Fruit fly (Drosophila melanogaster) whole organism, prepupa: Measurements from ENCODE around the gene CG3123.
A peak's percentile ranks its signal among the peaks of the same experiment; 100 is the strongest.

Experiments used
- CG6276 ChIP-seq: fragments of 200-800 bp; sonication (Bioruptor generic); optimal IDR thresholded peaks from 2 replicates; lab custom pipeline; 2017; ENCODE audit warnings: missing biosample characterization, mild to moderate bottlenecking, missing genetic modification characterization
- CG6854 ChIP-seq: fragments of 200-800 bp; sonication (Bioruptor generic); optimal IDR thresholded peaks from 2 replicates; lab custom pipeline; 2017; ENCODE audit warnings: missing biosample characterization, mild to moderate bottlenecking, missing genetic modification characterization
- Hr39 ChIP-seq: fragments of 200-800 bp; sonication (Bioruptor generic); optimal IDR thresholded peaks from 2 replicates; lab custom pipeline; 2016; ENCODE audit warnings: missing biosample characterization, missing genetic modification characterization
- esn ChIP-seq: fragments of 200-800 bp; sonication (Bioruptor generic); optimal IDR thresholded peaks from 2 replicates; lab custom pipeline; 2016; ENCODE audit warnings: missing biosample characterization, mild to moderate bottlenecking, missing genetic modification characterization, moderate library complexity
- fd59A ChIP-seq: fragments of 200-800 bp; sonication (Bioruptor generic); optimal IDR thresholded peaks from 2 replicates; lab custom pipeline; 2017; ENCODE audit warnings: missing biosample characterization, mild to moderate bottlenecking, missing genetic modification characterization, missing genetic modification reagents
- spab ChIP-seq: fragments of 200-800 bp; sonication (Bioruptor generic); optimal IDR thresholded peaks from 2 replicates; lab custom pipeline; 2017; ENCODE audit warnings: missing biosample characterization, mild to moderate bottlenecking, missing genetic modification characterization, missing genetic modification reagents

- TF ChIP-seq esn (peak; percentile 44), CG6854 (GFP tag; lab: Kevin White, UChicago) (no peak), CG6276 (GFP tag; lab: Kevin White, UChicago) (peak; percentile 87), spab (GFP tag; lab: Kevin White, UChicago) (peak; percentile 50), Hr39 (peak; percentile 20), fd59A (GFP tag; lab: Kevin White, UChicago) (no peak)
Observed at dm6 chr2L:2857862-2858734, 32.8 kb upstream of the CG3123 start.
